Fruit fly (Drosophila melanogaster): ENCODE data around the gene CG5466.

The CG5466 gene

DNA sequence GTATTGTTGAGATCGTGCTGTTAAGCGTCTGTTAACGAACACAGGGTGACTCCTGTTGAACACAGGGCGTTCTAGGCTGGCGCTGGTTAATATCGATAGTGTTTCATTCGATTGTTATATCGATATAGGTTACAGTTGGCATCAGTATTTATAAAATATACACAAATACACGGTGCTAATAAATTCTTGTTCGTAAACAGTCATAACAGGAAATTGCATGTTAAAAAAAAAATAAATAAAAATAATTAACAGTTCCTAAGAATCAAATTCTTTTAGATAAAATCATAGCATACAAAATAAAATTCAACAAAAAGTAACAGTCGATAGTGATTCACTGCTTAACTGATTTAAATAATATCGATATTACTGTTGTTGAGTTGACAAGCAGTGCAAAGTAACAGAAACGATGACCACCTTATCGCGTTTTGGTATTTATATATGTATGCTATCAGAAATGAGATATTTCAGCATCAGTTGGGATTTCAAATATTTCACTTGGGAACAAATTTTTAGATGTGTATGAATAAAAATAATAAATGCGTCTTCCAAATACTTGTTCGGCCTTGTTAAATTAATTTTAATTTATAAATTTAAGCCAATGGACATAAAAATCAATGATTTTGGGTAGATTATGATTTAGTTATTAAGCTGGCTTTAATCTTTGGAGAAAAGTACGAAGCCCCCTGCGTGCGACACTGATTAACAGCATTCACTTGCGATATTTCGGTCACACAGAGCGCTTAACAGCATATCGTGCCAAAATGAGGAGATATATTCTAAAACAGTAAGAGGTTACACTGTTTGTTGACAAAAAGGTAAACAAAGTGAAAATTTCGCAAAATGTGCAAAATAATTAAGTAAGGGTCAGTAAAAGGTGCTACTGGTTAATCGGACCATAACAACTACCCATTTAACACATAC is 17.3 kb downstream of the CG5466 start, which contains the start of the genes Pi3K92E and Lrrk (continued):
- TF ChIP-seq HLHmδ (GFP tag; optimal IDR thresholded peaks at IDR 0.05) (peak; percentile 58), Six4 (GFP tag; optimal IDR thresholded peaks at IDR 0.05) (no peak), CG7839 (tag; optimal IDR thresholded peaks at IDR 0.05) (no peak), sug (tag; optimal IDR thresholded peaks at IDR 0.05) (no peak), abd-A (tag; optimal IDR thresholded peaks at IDR 0.05) (no peak)

DNA sequence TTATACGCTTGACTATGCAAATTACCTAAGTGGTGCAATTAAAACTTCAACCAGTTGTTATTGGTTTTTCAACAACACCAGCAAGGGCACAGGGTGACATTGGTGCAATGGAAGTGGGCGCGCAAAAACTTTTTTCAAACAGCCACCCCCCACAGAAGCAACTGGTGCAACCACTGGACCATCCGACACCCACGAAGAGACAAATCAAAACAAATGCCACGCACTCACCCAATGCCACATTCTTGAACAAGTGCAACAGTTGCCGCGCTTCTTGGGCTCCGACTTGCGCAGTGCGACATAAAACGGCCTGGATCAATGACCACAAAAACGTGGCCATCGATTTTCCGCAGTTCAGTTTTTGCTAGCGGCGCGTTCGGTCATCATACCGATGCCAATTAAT is 18.1 kb downstream of the CG5466 start:
- TF ChIP-seq Nf-YA (GFP tag; IDR thresholded peaks at IDR 0.05) (no peak), Lhr (GFP tag; optimal IDR thresholded peaks at IDR 0.05) (no peak), CG32532 (GFP tag; IDR thresholded peaks at IDR 0.05) (peak; percentile 46; the same call in 1 of the 2 replicates), pnt (GFP tag; optimal IDR thresholded peaks at IDR 0.05) (no peak), nerfin-1 (tag; optimal IDR thresholded peaks at IDR 0.05) (peak; percentile 90), YL-1 (GFP tag; optimal IDR thresholded peaks at IDR 0.05) (peak; percentile 49), CG34422 (GFP tag; IDR thresholded peaks at IDR 0.05) (peak; percentile 65; the same call in 1 of the 3 replicates), CG10565 (GFP tag; optimal IDR thresholded peaks at IDR 0.05) (no peak), Max (GFP tag; optimal IDR thresholded peaks at IDR 0.05) (no peak), CG7963 (GFP tag; IDR thresholded peaks at IDR 0.05; ENCODE audit: partially characterized antibody) (0 out of 3 replicates have a peak, but pooled peaks have one; percentile 37), gsb (GFP tag; IDR thresholded peaks at IDR 0.05) (no peak), Dbx (GFP tag; IDR thresholded peaks at IDR 0.05) (no peak; the same call in 2 of the 3 replicates), luna (GFP tag; optimal IDR thresholded peaks at IDR 0.05) (no peak), ci (GFP tag; IDR thresholded peaks at IDR 0.05) (peak; percentile 58; the same call in 1 of the 3 replicates), CG6765 (GFP tag; optimal IDR thresholded peaks at IDR 0.05) (peak; percentile 13), ems (GFP tag; optimal IDR thresholded peaks at IDR 0.05) (no peak), E2f2 (GFP tag; IDR thresholded peaks at IDR 0.05) (peak; percentile 93), kay (GFP tag; optimal IDR thresholded peaks at IDR 0.05) (no peak), Med (GFP tag) (peak; percentile 71), CG2678 (tag; optimal IDR thresholded peaks at IDR 0.05) (no peak), nom (GFP tag; optimal IDR thresholded peaks at IDR 0.05) (no peak), Ets97D (GFP tag; optimal IDR thresholded peaks at IDR 0.05) (no peak), ac (GFP tag; optimal IDR thresholded peaks at IDR 0.05) (no peak), CG9876 (GFP tag; optimal IDR thresholded peaks at IDR 0.05) (no peak), scrt (GFP tag; optimal IDR thresholded peaks at IDR 0.05) (peak; percentile 100), CHES-1-like (GFP tag; optimal IDR thresholded peaks at IDR 0.05) (no peak), CG2712 (tag; optimal IDR thresholded peaks at IDR 0.05) (no peak), zfh1 (GFP tag; IDR thresholded peaks at IDR 0.05) (0 out of 3 replicates have a peak, but pooled peaks have one; percentile 18), CG6791 (GFP tag; IDR thresholded peaks at IDR 0.05; ENCODE audit: partially characterized antibody) (no peak), chm (GFP tag; IDR thresholded peaks at IDR 0.05) (peak; percentile 46), E2f1 (GFP tag; IDR thresholded peaks at IDR 0.05) (peak; percentile 28; the same call in 1 of the 2 replicates), Awh (GFP tag; IDR thresholded peaks at IDR 0.05) (0 out of 2 replicates have a peak, but pooled peaks have one; percentile 30), gce (GFP tag; IDR thresholded peaks at IDR 0.05) (no peak), Dp (GFP tag; optimal IDR thresholded peaks at IDR 0.05) (peak; percentile 87), lab (GFP tag; optimal IDR thresholded peaks at IDR 0.05) (no peak), CG7839 (tag; optimal IDR thresholded peaks at IDR 0.05) (no peak), salm (tag; optimal IDR thresholded peaks at IDR 0.05) (no peak), Spps (tag; optimal IDR thresholded peaks at IDR 0.05) (no peak), CG10274 (GFP tag; optimal IDR thresholded peaks at IDR 0.05) (no peak), Sox102F (GFP tag; optimal IDR thresholded peaks at IDR 0.05) (no peak), oc (tag; optimal IDR thresholded peaks at IDR 0.05) (no peak), CG4360 (GFP tag; IDR thresholded peaks at IDR 0.05) (0 out of 2 replicates have a peak, but pooled peaks have one; percentile 9), Oli (tag; optimal IDR thresholded peaks at IDR 0.05) (no peak)
